Fruit fly (Drosophila melanogaster): Measurements from ENCODE around the gene CG42613.
A peak's percentile ranks its signal among the peaks of the same experiment; 100 is the strongest.

CG42613 gene

dm6 chr3R:18987428-18988416 is 58.7 kb downstream of the CG42613 start (continued):
- TF ChIP-seq abd-A (tag; optimal IDR thresholded peaks at IDR 0.05) (peak; percentile 42), pfk (GFP tag; optimal IDR thresholded peaks at IDR 0.05) (no peak), BtbVII (GFP tag; optimal IDR thresholded peaks at IDR 0.05) (no peak), CG12744 (GFP tag; optimal IDR thresholded peaks at IDR 0.05) (peak; percentile 4), ranshi (GFP tag; IDR thresholded peaks at IDR 0.05) (peak; percentile 3; the same call in 1 of the 2 replicates), CG10267 (tag; optimal IDR thresholded peaks at IDR 0.05) (peak; percentile 3), CG17328 (GFP tag; IDR thresholded peaks at IDR 0.05) (peak; percentile 16; the same call in 1 of the 2 replicates), zf30C (GFP tag; optimal IDR thresholded peaks at IDR 0.05) (peak; percentile 70), lab (GFP tag; optimal IDR thresholded peaks at IDR 0.05) (peak; percentile 41), CG12391 (tag; optimal IDR thresholded peaks at IDR 0.05) (peak; percentile 23), croc (GFP tag; conservative IDR thresholded peaks at IDR 0.05) (no peak), CG17568 (GFP tag; optimal IDR thresholded peaks at IDR 0.05) (peak; percentile 40), CG17385 (GFP tag; optimal IDR thresholded peaks at IDR 0.05) (peak; percentile 22), CTCF (GFP tag; optimal IDR thresholded peaks at IDR 0.05) (no peak), CG9876 (GFP tag; optimal IDR thresholded peaks at IDR 0.05) (no peak), CG15269 (tag; optimal IDR thresholded peaks at IDR 0.05) (peak; percentile 32), CG2129 (GFP tag; IDR thresholded peaks at IDR 0.05; ENCODE audit: partially characterized antibody) (no peak), phol (tag; optimal IDR thresholded peaks at IDR 0.05) (peak; percentile 7), cwo (GFP tag; optimal IDR thresholded peaks at IDR 0.05) (peak; percentile 16), gcm (GFP tag; optimal IDR thresholded peaks at IDR 0.05) (peak; percentile 57), CG2199 (GFP tag; IDR thresholded peaks at IDR 0.05) (peak; percentile 92), CG9727 (GFP tag; optimal IDR thresholded peaks at IDR 0.05) (peak; percentile 5), bsh (GFP tag; optimal IDR thresholded peaks at IDR 0.05) (peak in 1 of 2 experiments; percentile 45), Lhr (GFP tag; optimal IDR thresholded peaks at IDR 0.05) (no peak), CG2202 (tag; optimal IDR thresholded peaks at IDR 0.05) (peak; percentile 8), CG1603 (tag; optimal IDR thresholded peaks at IDR 0.05) (peak; percentile 5), row (GFP tag; IDR thresholded peaks at IDR 0.05) (peak; percentile 62), CG2712 (tag; optimal IDR thresholded peaks at IDR 0.05) (peak; percentile 24), CG17359 (tag; optimal IDR thresholded peaks at IDR 0.05) (peak; percentile 41), CoRest (tag; optimal IDR thresholded peaks at IDR 0.05) (peak; percentile 9), Sox102F (GFP tag; optimal IDR thresholded peaks at IDR 0.05) (peak; percentile 39), CG5180 (GFP tag; optimal IDR thresholded peaks at IDR 0.05) (peak; percentile 90), CG7839 (tag; optimal IDR thresholded peaks at IDR 0.05) (peak; percentile 30), CG11560 (tag; IDR thresholded peaks at IDR 0.05) (no peak), chinmo (GFP tag; IDR thresholded peaks at IDR 0.05; ENCODE audit: partially characterized antibody) (0 out of 4 replicates have a peak, but pooled peaks have one; percentile 59), dmrt99B (tag; optimal IDR thresholded peaks at IDR 0.05) (peak; percentile 58), so (GFP tag; IDR thresholded peaks at IDR 0.05) (peak; percentile 28; the same call in 1 of the 3 replicates), CG13123 (GFP tag; optimal IDR thresholded peaks at IDR 0.05) (no peak), nau (GFP tag; optimal IDR thresholded peaks at IDR 0.05) (peak; percentile 20), D19B (GFP tag; optimal IDR thresholded peaks at IDR 0.05) (peak; percentile 61), az2 (GFP tag; optimal IDR thresholded peaks at IDR 0.05) (peak; percentile 14), Hmr (GFP tag; optimal IDR thresholded peaks at IDR 0.05) (peak; percentile 3), CG8944 (GFP tag; optimal IDR thresholded peaks at IDR 0.05) (peak; percentile 5), CG4360 (GFP tag; IDR thresholded peaks at IDR 0.05) (0 out of 2 replicates have a peak, but pooled peaks have one; percentile 20), salm (tag; optimal IDR thresholded peaks at IDR 0.05) (no peak), run (tag; optimal IDR thresholded peaks at IDR 0.05) (peak; percentile 12), Sin3A (optimal IDR thresholded peaks at IDR 0.05) (no peak)
